Worm (Caenorhabditis elegans) whole organism, L4 larva: ENCODE results near the gene F25E5.2.

Experiments used
- F26F4.8 ChIP-seq: fragments of 200-800 bp; sonication (Bioruptor generic); conservative IDR thresholded peaks from 2 replicates; pipeline ENCODE4 v1.3.6; 2022; ENCODE audit warnings: missing genetic modification characterization, missing compliant biosample characterization
- F37D6.2 ChIP-seq: sonication (generic microtip); optimal IDR thresholded peaks from 2 replicates; lab custom pipeline; 2016; ENCODE audit warnings: mild to moderate bottlenecking, missing genetic modification characterization, missing compliant biosample characterization
- T20F7.1 ChIP-seq: fragments of 200-800 bp; sonication (Bioruptor generic); optimal IDR thresholded peaks from 2 replicates; lab custom pipeline; 2018; ENCODE audit warnings: mild to moderate bottlenecking, missing genetic modification characterization, missing compliant biosample characterization
- Y105C5A.15 ChIP-seq: fragments of 200-800 bp; sonication (Bioruptor generic); IDR thresholded peaks from 2 replicates; pipeline ENCODE4 v1.3.6; 2022; ENCODE audit warnings: missing genetic modification characterization, missing compliant biosample characterization
- ZK546.5 ChIP-seq, 2 experiments: sonication (generic microtip); optimal IDR thresholded peaks; 2 replicates each; lab custom pipeline; 2017; ENCODE audit warnings: missing biosample characterization in 2 of 2, missing genetic modification characterization in 2 of 2
- aha-1 ChIP-seq: fragments of 150-350 bp; peaks from one replicate; lab custom pipeline; 2014; ENCODE audit warnings: missing biosample characterization, missing genetic modification characterization
- ama-1 ChIP-seq: fragments of 150-350 bp; optimal IDR thresholded peaks from 2 replicates; lab custom pipeline; 2014; ENCODE audit warnings: inconsistent platforms, mixed read lengths
- arid-1 ChIP-seq: fragments of 200-800 bp; sonication (Bioruptor generic); conservative IDR thresholded peaks from 2 replicates; pipeline ENCODE4 v1.3.6; 2022; ENCODE audit warnings: missing genetic modification reagents, missing genetic modification characterization, missing compliant biosample characterization
- ceh-20 ChIP-seq: fragments of 200-800 bp; sonication (Bioruptor generic); IDR thresholded peaks from 2 replicates; pipeline ENCODE4 v1.3.6; 2022; ENCODE audit warnings: missing genetic modification reagents, missing genetic modification characterization, missing compliant biosample characterization
- ceh-28 ChIP-seq: fragments of 150-350 bp; optimal IDR thresholded peaks from 2 replicates; lab custom pipeline; 2014; ENCODE audit warnings: missing biosample characterization, missing genetic modification reagents, missing genetic modification characterization
- ceh-32 ChIP-seq: sonication (generic microtip); optimal IDR thresholded peaks from 2 replicates; lab custom pipeline; 2016; ENCODE audit warnings: mild to moderate bottlenecking, missing genetic modification characterization, missing compliant biosample characterization; ENCODE audit not compliant: poor library complexity
- ctbp-1 ChIP-seq: fragments of 200-800 bp; sonication (Bioruptor generic); IDR thresholded peaks from 2 replicates; pipeline ENCODE4 v1.3.6; 2022; ENCODE audit warnings: missing genetic modification reagents, missing genetic modification characterization, missing compliant biosample characterization
- daf-19 ChIP-seq: fragments of 200-800 bp; sonication (Bioruptor generic); conservative IDR thresholded peaks from 2 replicates; pipeline ENCODE4 v1.3.6; 2022; ENCODE audit warnings: missing genetic modification characterization, missing compliant biosample characterization
- dmd-6 ChIP-seq: fragments of 200-800 bp; sonication (Bioruptor generic); IDR thresholded peaks from 2 replicates; pipeline ENCODE4 v1.3.6; 2022; ENCODE audit warnings: missing genetic modification reagents, missing genetic modification characterization, missing compliant biosample characterization
- dmd-9 ChIP-seq: fragments of 200-800 bp; sonication (Bioruptor generic); IDR thresholded peaks from 2 replicates; pipeline ENCODE4 v1.3.6; 2022; ENCODE audit warnings: missing genetic modification reagents, missing genetic modification characterization, missing compliant biosample characterization
- dpl-1 ChIP-seq: fragments of 150-350 bp; optimal IDR thresholded peaks from 2 replicates; lab custom pipeline; 2014; ENCODE audit warnings: missing biosample characterization, missing genetic modification reagents, missing genetic modification characterization
- duxl-1 ChIP-seq: sonication (generic microtip); optimal IDR thresholded peaks from 2 replicates; lab custom pipeline; 2016; ENCODE audit warnings: mild to moderate bottlenecking, missing genetic modification characterization, moderate library complexity, missing compliant biosample characterization; ENCODE audit not compliant: poor library complexity
- gei-8 ChIP-seq: fragments of 200-800 bp; sonication (Bioruptor generic); optimal IDR thresholded peaks from 2 replicates; lab custom pipeline; 2018; ENCODE audit warnings: mild to moderate bottlenecking, missing genetic modification characterization, missing compliant biosample characterization
- hif-1 ChIP-seq, 2 experiments: sonication (generic microtip); optimal IDR thresholded peaks; 2 replicates each; lab custom pipeline; 2016 to 2017; ENCODE audit warnings: missing compliant biosample characterization in 2 of 2, missing genetic modification characterization in 2 of 2, missing genetic modification reagents in 2 of 2, missing genotype in 2 of 2, mild to moderate bottlenecking in 1 of 2
- hlh-11 ChIP-seq: fragments of 200-800 bp; sonication (Bioruptor generic); optimal IDR thresholded peaks from 2 replicates; lab custom pipeline; 2018; ENCODE audit warnings: mild to moderate bottlenecking, missing genetic modification characterization, missing compliant biosample characterization
- hlh-30 ChIP-seq: sonication (generic microtip); optimal IDR thresholded peaks from 2 replicates; lab custom pipeline; 2017; ENCODE audit warnings: antibody characterized with exemption, mild to moderate bottlenecking, missing genetic modification characterization, missing compliant biosample characterization; ENCODE audit not compliant: insufficient read depth
- hmg-1.1 ChIP-seq: fragments of 200-800 bp; sonication (Bioruptor generic); IDR thresholded peaks from 2 replicates; pipeline ENCODE4 v1.3.6; 2022; ENCODE audit warnings: missing genetic modification reagents, missing genetic modification characterization, missing compliant biosample characterization
- jun-1 ChIP-seq: fragments of 150-350 bp; optimal IDR thresholded peaks from 2 replicates; lab custom pipeline; 2014; ENCODE audit warnings: missing biosample characterization, missing genetic modification reagents, missing genetic modification characterization
- lin-13 ChIP-seq: fragments of 150-350 bp; optimal IDR thresholded peaks from 2 replicates; lab custom pipeline; 2014; ENCODE audit warnings: missing biosample characterization, missing genetic modification reagents, missing genetic modification characterization
- lin-15B ChIP-seq: fragments of 150-350 bp; sonication (generic microtip); optimal IDR thresholded peaks from 3 replicates; lab custom pipeline; 2014; ENCODE audit warnings: missing biosample characterization, missing genetic modification characterization
- lin-29 ChIP-seq: fragments of 200-800 bp; sonication (Bioruptor generic); IDR thresholded peaks from 2 replicates; pipeline ENCODE4 v1.3.6; 2022; ENCODE audit warnings: missing genetic modification reagents, missing genetic modification characterization, missing compliant biosample characterization
- madf-9 ChIP-seq: fragments of 200-800 bp; sonication (Bioruptor generic); conservative IDR thresholded peaks from 2 replicates; pipeline ENCODE4 v1.3.6; 2022; ENCODE audit warnings: missing genetic modification reagents, missing genetic modification characterization, missing compliant biosample characterization
- mes-2 ChIP-seq: sonication (generic microtip); optimal IDR thresholded peaks from 2 replicates; lab custom pipeline; 2016; ENCODE audit warnings: missing genotype, mild to moderate bottlenecking, missing genetic modification characterization, missing compliant biosample characterization; ENCODE audit not compliant: poor library complexity, severe bottlenecking
- mxl-3 ChIP-seq: fragments of 200-800 bp; sonication (Bioruptor generic); optimal IDR thresholded peaks from 2 replicates; lab custom pipeline; 2018; ENCODE audit warnings: mild to moderate bottlenecking, missing genetic modification characterization, missing compliant biosample characterization
- snpc-4 ChIP-seq: fragments of 150-350 bp; optimal IDR thresholded peaks from 2 replicates; lab custom pipeline; 2014; ENCODE audit warnings: missing biosample characterization, missing genetic modification characterization
- spr-1 ChIP-seq: sonication (generic microtip); optimal IDR thresholded peaks from 2 replicates; lab custom pipeline; 2016; ENCODE audit warnings: mild to moderate bottlenecking, missing genetic modification characterization, missing compliant biosample characterization
- spr-3 ChIP-seq: fragments of 200-800 bp; sonication (Bioruptor generic); optimal IDR thresholded peaks from 2 replicates; lab custom pipeline; 2018; ENCODE audit warnings: mild to moderate bottlenecking, missing genetic modification characterization, missing compliant biosample characterization
- tra-1 ChIP-seq: fragments of 200-800 bp; sonication (Bioruptor generic); IDR thresholded peaks from 2 replicates; pipeline ENCODE4 v1.3.6; 2022; ENCODE audit warnings: missing genetic modification reagents, missing genetic modification characterization, missing compliant biosample characterization
- unc-130 ChIP-seq: sonication (generic microtip); optimal IDR thresholded peaks from 2 replicates; lab custom pipeline; 2016; ENCODE audit warnings: missing genetic modification reagents, missing genetic modification characterization, missing compliant biosample characterization
- unc-39 ChIP-seq: sonication (generic microtip); optimal IDR thresholded peaks from 2 replicates; lab custom pipeline; 2017; ENCODE audit warnings: missing biosample characterization, missing genetic modification characterization
- vab-7 ChIP-seq: fragments of 200-800 bp; sonication (Bioruptor generic); IDR thresholded peaks from 2 replicates; pipeline ENCODE4 v1.3.6; 2022; ENCODE audit warnings: missing genetic modification reagents, missing genetic modification characterization, missing compliant biosample characterization

F25E5.2 gene

ce11 chrV:7465509-7465908, 10.4 kb downstream of the F25E5.2 start, which contains the start of gene F25E5.1 (continued):
- TF ChIP-seq daf-19 (no peak), dmd-9 (GFP tag; lab: Robert Waterston, UW) (peak; percentile 75; the same call in 1 of the 2 replicates), F26F4.8 (GFP tag; lab: Robert Waterston, UW) (no peak), duxl-1 (tag; lab: Kevin White, UChicago) (no peak), spr-3 (GFP tag; lab: Kevin White, UChicago) (no peak), hmg-1.1 (GFP tag; lab: Robert Waterston, UW) (peak; percentile 61; the same call in 1 of the 2 replicates), lin-15B (tag; lab: Kevin White, UChicago) (no peak), ceh-28 (tag; lab: Kevin White, UChicago) (no peak), aha-1 (tag; lab: Kevin White, UChicago) (no peak), unc-130 (GFP tag; lab: Kevin White, UChicago) (peak; percentile 52), hlh-11 (tag; lab: Kevin White, UChicago) (no peak), hlh-30 (tag; lab: Kevin White, UChicago) (peak; percentile 63), mxl-3 (no peak)

- TF ChIP-seq T20F7.1 (no peak), dpl-1 (GFP tag; lab: Kevin White, UChicago) (no peak), mes-2 (tag; lab: Kevin White, UChicago) (no peak), snpc-4 (no peak), unc-130 (GFP tag; lab: Kevin White, UChicago) (no peak), ctbp-1 (GFP tag; lab: Robert Waterston, UW) (no peak), unc-39 (tag; lab: Kevin White, UChicago) (no peak)
Observed at ce11 chrV:7472815-7473214, 17.7 kb downstream of the F25E5.2 start, which contains the start of gene str-28. str-28 (minus strand) TSS chrV:7472915.

DNA sequence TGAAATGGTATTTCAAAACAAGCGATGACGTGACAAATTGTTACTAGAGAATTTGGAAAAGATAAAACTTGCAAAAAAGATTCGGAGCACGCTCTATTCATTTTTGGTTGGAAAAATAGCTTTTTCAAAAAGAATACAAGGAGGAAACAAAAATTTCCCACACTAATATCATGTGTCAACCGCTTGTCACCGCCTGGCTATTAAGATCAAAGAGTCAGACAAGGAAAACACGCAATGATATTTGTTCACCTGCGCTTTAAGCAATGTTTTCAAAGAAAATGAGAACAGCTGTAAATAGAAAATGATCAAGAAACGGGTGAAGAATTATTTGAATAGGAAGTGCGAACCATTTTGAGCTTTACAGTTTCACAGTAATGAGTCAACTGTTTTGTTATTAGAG, 21.7 kb downstream of the F25E5.2 start, which contains the start of gene srh-125:
srh-125 (minus strand) TSS at position 101 of the 400 bp plus-strand sequence.
- no peak for TF ChIP-seq unc-39 (tag; lab: Kevin White, UChicago)

DNA sequence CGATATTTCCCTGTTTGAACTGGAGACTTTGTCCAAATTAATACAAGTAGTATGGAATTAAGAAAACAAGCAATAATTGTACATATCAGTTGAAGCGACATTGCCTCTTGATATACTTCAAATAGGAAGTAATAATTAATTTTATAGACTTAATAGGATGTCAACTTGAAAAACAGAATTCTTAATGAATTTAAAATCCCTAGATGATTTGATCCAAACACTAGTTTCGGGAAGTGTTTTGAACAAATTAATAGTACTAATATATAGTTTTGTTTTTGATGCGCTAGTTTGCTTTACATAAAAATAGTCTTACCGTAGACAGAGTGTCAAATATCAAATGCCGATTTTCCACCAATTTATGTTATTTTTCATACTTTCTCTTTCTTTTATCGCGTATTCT, 23.3 kb downstream of the F25E5.2 start, which contains the start of gene str-190:
str-190 (minus strand) TSS at position 101 of the 400 bp plus-strand sequence.
- TF ChIP-seq hlh-11 (tag; lab: Kevin White, UChicago) (no peak), Y105C5A.15 (no peak), jun-1 (tag; lab: Kevin White, UChicago) (no peak), gei-8 (GFP tag; lab: Kevin White, UChicago) (no peak), spr-1 (tag; lab: Kevin White, UChicago) (no peak), arid-1 (GFP tag; lab: Robert Waterston, UW) (no peak), dmd-6 (GFP tag; lab: Robert Waterston, UW) (no peak), hif-1 (tag; optimal IDR thresholded peaks at IDR 0.05; lab: Kevin White, UChicago) (no peak), ceh-20 (no peak)

DNA sequence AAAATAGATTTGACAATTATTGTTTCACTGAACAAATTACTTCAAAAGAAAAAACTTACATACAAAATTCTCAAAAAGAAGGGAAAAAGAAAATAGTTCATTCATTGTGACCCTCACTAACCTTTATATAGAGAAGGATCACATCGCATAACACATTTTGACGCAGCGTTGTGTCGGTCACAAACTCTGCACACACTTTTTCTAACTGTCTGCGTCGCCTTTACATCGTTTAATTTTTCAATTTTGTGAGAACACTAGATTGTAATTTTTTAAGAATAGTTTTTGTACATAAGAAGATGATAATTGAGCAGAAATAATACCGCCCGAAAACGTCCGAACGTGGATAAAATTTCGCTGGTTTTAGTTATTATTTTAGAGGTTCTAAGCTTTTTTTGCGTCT, 25.8 kb downstream of the F25E5.2 start, which contains the start of gene C18B10.6:
C18B10.6 (minus strand) TSS at position 101 of the 400 bp plus-strand sequence.
- no peak for TF ChIP-seq vab-7 (GFP tag; lab: Robert Waterston, UW)
- TF ChIP-seq ZK546.5 (tag; optimal IDR thresholded peaks at IDR 0.05; lab: Kevin White, UChicago) = no peak

ce11 chrV:7485000-7485399, 29.9 kb downstream of the F25E5.2 start, which contains the start of gene srbc-8:
srbc-8 (minus strand) TSS chrV:7485100.
- TF ChIP-seq jun-1 (tag; lab: Kevin White, UChicago) (no peak), madf-9 (GFP tag; lab: Robert Waterston, UW) (no peak), F37D6.2 (tag; lab: Kevin White, UChicago) (no peak), ceh-32 (tag; lab: Kevin White, UChicago) (no peak), arid-1 (GFP tag; lab: Robert Waterston, UW) (no peak), tra-1 (GFP tag; lab: Robert Waterston, UW) (no peak), ama-1 (lab: Kevin White, UChicago) (no peak), lin-29 (GFP tag; lab: Robert Waterston, UW) (no peak), lin-13 (GFP tag; lab: Kevin White, UChicago) (no peak)
